Worm (Caenorhabditis elegans): ENCODE results near the gene C07G1.6.

The C07G1.6 gene

ce11 chrIV:8241312-8241833 lies 31.2 kb upstream of the C07G1.6 start:
- TF ChIP-seq klf-2 (GFP tag; conservative IDR thresholded peaks at IDR 0.05) (no peak), ztf-29 (GFP tag; IDR thresholded peaks at IDR 0.05) (no peak), ref-1 (GFP tag; conservative IDR thresholded peaks at IDR 0.05) (no peak), tab-1 (GFP tag; IDR thresholded peaks at IDR 0.05) (no peak), ztf-23 (GFP tag; IDR thresholded peaks at IDR 0.05) (no peak), cog-1 (tag; optimal IDR thresholded peaks at IDR 0.05) (no peak), med-1 (GFP tag; optimal IDR thresholded peaks at IDR 0.05; ENCODE audit: insufficient read depth) (no peak), flt-1 (GFP tag; IDR thresholded peaks at IDR 0.05) (no peak)

- TF ChIP-seq med-1 (GFP tag; optimal IDR thresholded peaks at IDR 0.05; ENCODE audit: insufficient read depth) = no peak
- no peak for TF ChIP-seq cog-1 (tag; optimal IDR thresholded peaks at IDR 0.05)
- no peak for TF ChIP-seq flt-1 (GFP tag; IDR thresholded peaks at IDR 0.05)
- TF ChIP-seq klf-2 (GFP tag; conservative IDR thresholded peaks at IDR 0.05) = no peak
- no peak for TF ChIP-seq tab-1 (GFP tag; IDR thresholded peaks at IDR 0.05)
- TF ChIP-seq T22C8.4 (GFP tag; IDR thresholded peaks at IDR 0.05) = no peak
- no peak for TF ChIP-seq ztf-29 (GFP tag; IDR thresholded peaks at IDR 0.05)
- TF ChIP-seq ztf-23 (GFP tag; IDR thresholded peaks at IDR 0.05) = no peak
- TF ChIP-seq ref-1 (GFP tag; conservative IDR thresholded peaks at IDR 0.05) = no peak
Measured at ce11 chrIV:8239584-8239983, 29.4 kb upstream of the C07G1.6 start.

- no peak for TF ChIP-seq ref-1 (GFP tag; conservative IDR thresholded peaks at IDR 0.05)
- TF ChIP-seq flt-1 (GFP tag; IDR thresholded peaks at IDR 0.05) = no peak
- no peak for TF ChIP-seq ztf-29 (GFP tag; IDR thresholded peaks at IDR 0.05)
- TF ChIP-seq cog-1 (tag; optimal IDR thresholded peaks at IDR 0.05) = no peak
- TF ChIP-seq klf-2 (GFP tag; conservative IDR thresholded peaks at IDR 0.05) = no peak
Measured at ce11 chrIV:8236502-8236901, 26.3 kb upstream of the C07G1.6 start, which contains the start of gene nhr-66. Gene nhr-66, minus strand, starts transcription at chrIV:8236602.

- TF ChIP-seq klf-2 (GFP tag; conservative IDR thresholded peaks at IDR 0.05) (no peak), cog-1 (tag; optimal IDR thresholded peaks at IDR 0.05) (no peak), med-1 (GFP tag; optimal IDR thresholded peaks at IDR 0.05; ENCODE audit: insufficient read depth) (no peak), ref-1 (GFP tag; conservative IDR thresholded peaks at IDR 0.05) (no peak), tab-1 (GFP tag; IDR thresholded peaks at IDR 0.05) (no peak)
Measured at ce11 chrIV:8235114-8235686, 25.0 kb upstream of the C07G1.6 start.

- TF ChIP-seq flt-1 (GFP tag; IDR thresholded peaks at IDR 0.05) = no peak
- no peak for TF ChIP-seq T22C8.4 (GFP tag; IDR thresholded peaks at IDR 0.05)
- TF ChIP-seq tab-1 (GFP tag; IDR thresholded peaks at IDR 0.05) = no peak
- TF ChIP-seq ref-1 (GFP tag; conservative IDR thresholded peaks at IDR 0.05) = no peak
- TF ChIP-seq cog-1 (tag; optimal IDR thresholded peaks at IDR 0.05) = no peak
- TF ChIP-seq klf-2 (GFP tag; conservative IDR thresholded peaks at IDR 0.05) = no peak
- TF ChIP-seq ztf-29 (GFP tag; IDR thresholded peaks at IDR 0.05) = no peak
- no peak for TF ChIP-seq med-1 (GFP tag; optimal IDR thresholded peaks at IDR 0.05; ENCODE audit: insufficient read depth)
- no peak for TF ChIP-seq ztf-23 (GFP tag; IDR thresholded peaks at IDR 0.05)
Measured at ce11 chrIV:8234088-8234496, 23.9 kb upstream of the C07G1.6 start.

ce11 chrIV:8233268-8233667 lies 23.1 kb upstream of the C07G1.6 start:
- TF ChIP-seq tab-1 (GFP tag; IDR thresholded peaks at IDR 0.05) (no peak), flt-1 (GFP tag; IDR thresholded peaks at IDR 0.05) (no peak), ztf-23 (GFP tag; IDR thresholded peaks at IDR 0.05) (no peak)

- TF ChIP-seq T22C8.4 (GFP tag; IDR thresholded peaks at IDR 0.05) (no peak), ztf-29 (GFP tag; IDR thresholded peaks at IDR 0.05) (no peak), cog-1 (tag; optimal IDR thresholded peaks at IDR 0.05) (no peak), ref-1 (GFP tag; conservative IDR thresholded peaks at IDR 0.05) (no peak), tab-1 (GFP tag; IDR thresholded peaks at IDR 0.05) (no peak), klf-2 (GFP tag; conservative IDR thresholded peaks at IDR 0.05) (no peak)
Measured at ce11 chrIV:8232428-8232827, 22.2 kb upstream of the C07G1.6 start.

- TF ChIP-seq ref-1 (GFP tag; conservative IDR thresholded peaks at IDR 0.05) (no peak), klf-2 (GFP tag; conservative IDR thresholded peaks at IDR 0.05) (no peak), T22C8.4 (GFP tag; IDR thresholded peaks at IDR 0.05) (no peak), ztf-23 (GFP tag; IDR thresholded peaks at IDR 0.05) (0 out of 2 replicates have a peak, but pooled peaks have one; percentile 54), flt-1 (GFP tag; IDR thresholded peaks at IDR 0.05) (0 out of 2 replicates have a peak, but pooled peaks have one; percentile 28), cog-1 (tag; optimal IDR thresholded peaks at IDR 0.05) (peak; percentile 66), med-1 (GFP tag; optimal IDR thresholded peaks at IDR 0.05; ENCODE audit: insufficient read depth) (no peak), tab-1 (GFP tag; IDR thresholded peaks at IDR 0.05) (no peak), ztf-29 (GFP tag; IDR thresholded peaks at IDR 0.05) (no peak)
Measured at ce11 chrIV:8229523-8229922, 19.3 kb upstream of the C07G1.6 start.

ce11 chrIV:8226474-8226873 lies 16.3 kb upstream of the C07G1.6 start:
- TF ChIP-seq klf-2 (GFP tag; conservative IDR thresholded peaks at IDR 0.05) (no peak), T22C8.4 (GFP tag; IDR thresholded peaks at IDR 0.05) (no peak), cog-1 (tag; optimal IDR thresholded peaks at IDR 0.05) (no peak), ztf-23 (GFP tag; IDR thresholded peaks at IDR 0.05) (no peak), tab-1 (GFP tag; IDR thresholded peaks at IDR 0.05) (no peak), med-1 (GFP tag; optimal IDR thresholded peaks at IDR 0.05; ENCODE audit: insufficient read depth) (no peak), ref-1 (GFP tag; conservative IDR thresholded peaks at IDR 0.05) (no peak), ztf-29 (GFP tag; IDR thresholded peaks at IDR 0.05) (no peak), flt-1 (GFP tag; IDR thresholded peaks at IDR 0.05) (no peak)

- TF ChIP-seq med-1 (GFP tag; optimal IDR thresholded peaks at IDR 0.05; ENCODE audit: insufficient read depth) = no peak
Measured at ce11 chrIV:8225357-8225756, 15.2 kb upstream of the C07G1.6 start, which contains the start of gene serp-1.2. Gene serp-1.2, plus strand, starts transcription at chrIV:8225674.

All from whole organism, midembryonic.